Worm (Caenorhabditis elegans) whole organism, L1 larva: ENCODE measurements around the gene F25G6.9.

ENCODE experiments used
- aha-1 ChIP-seq: fragments of 150-350 bp; optimal IDR thresholded peaks from 2 replicates; lab custom pipeline; 2014; ENCODE audit warnings: missing biosample characterization, missing genetic modification characterization
- egl-27 ChIP-seq, 2 experiments: fragments of 150-350 bp in 1 of 2; sonication (generic microtip); optimal IDR thresholded peaks; 3 replicates each; lab custom pipeline; 2017 to 2018; ENCODE audit warnings: missing biosample characterization in 2 of 2, missing genetic modification characterization in 2 of 2, missing genetic modification reagents in 2 of 2
- fkh-4 ChIP-seq: sonication (generic microtip); optimal IDR thresholded peaks from 2 replicates; lab custom pipeline; 2016; ENCODE audit warnings: missing compliant biosample characterization, missing genetic modification characterization, borderline replicate concordance
- mab-9 ChIP-seq: fragments of 200-800 bp; sonication (Bioruptor generic); IDR thresholded peaks from 2 replicates; pipeline ENCODE4 v1.3.6; 2022; ENCODE audit warnings: missing genetic modification reagents, missing genetic modification characterization, missing compliant biosample characterization
- nhr-76 ChIP-seq: sonication (generic microtip); optimal IDR thresholded peaks from 2 replicates; lab custom pipeline; 2017; ENCODE audit warnings: missing biosample characterization, missing genetic modification characterization
- nhr-77 ChIP-seq: fragments of 150-350 bp; optimal IDR thresholded peaks from 2 replicates; lab custom pipeline; 2014; ENCODE audit warnings: missing biosample characterization, missing genetic modification characterization
- skn-1 ChIP-seq: fragments of 150-350 bp; optimal IDR thresholded peaks from 2 replicates; lab custom pipeline; 2014; ENCODE audit warnings: missing biosample characterization, missing genetic modification characterization
- sptf-1 ChIP-seq: fragments of 150-350 bp; optimal IDR thresholded peaks from 2 replicates; lab custom pipeline; 2014; ENCODE audit warnings: missing biosample characterization, missing genetic modification characterization
- tbx-2 ChIP-seq: sonication (generic microtip); optimal IDR thresholded peaks from 2 replicates; lab custom pipeline; 2016; ENCODE audit warnings: missing genetic modification characterization, missing compliant biosample characterization
- unc-130 ChIP-seq: fragments of 150-350 bp; optimal IDR thresholded peaks from 2 replicates; lab custom pipeline; 2017; ENCODE audit warnings: missing biosample characterization, missing genetic modification characterization, inconsistent platforms

- TF ChIP-seq mab-9 (no peak), tbx-2 (no peak), skn-1 (tag; lab: Kevin White, UChicago) (no peak), nhr-77 (tag; lab: Kevin White, UChicago) (no peak), aha-1 (no peak), egl-27 (tag; optimal IDR thresholded peaks at IDR 0.05; lab: Kevin White, UChicago) (no peak), nhr-76 (tag; lab: Kevin White, UChicago) (no peak), unc-130 (tag; lab: Kevin White, UChicago) (no peak), sptf-1 (no peak), fkh-4 (tag; lab: Kevin White, UChicago) (no peak)
Measured at ce11 chrV:8552460-8552859, 17.3 kb downstream of the F25G6.9 start, which contains the start of gene acr-15.
